2 worm cellular contexts compared by ENCODE assay signal in genomic region chrV:19485261-19485660, ce11.
TF ChIP-seq lines count a peak whose summit lies in the region.

Y43F8B.28 (plus strand) TSS chrV:19485319.

TF ChIP-seq in whole organism, L4 larva, 104 proteins besides CTCF, POLR2A, EP300 and RAD21:
- TF ChIP-seq nhr-11 (tag; optimal IDR thresholded peaks at IDR 0.05; lab: Kevin White, UChicago) (no peak), nhr-77 (tag; optimal IDR thresholded peaks at IDR 0.05; lab: Kevin White, UChicago) (no peak), egl-27 (tag; optimal IDR thresholded peaks at IDR 0.05; lab: Kevin White, UChicago) (no peak), set-16 (GFP tag; IDR thresholded peaks at IDR 0.05; lab: Robert Waterston, UW) (peak; percentile 95)

TF ChIP-seq in whole organism, young adult, 124 proteins besides CTCF, POLR2A, EP300 and RAD21:
- 0 out of 2 replicates have a peak, but pooled peaks have one; percentile 10 for TF ChIP-seq lin-26 (GFP tag; IDR thresholded peaks at IDR 0.05; lab: Robert Waterston, UW)
- TF ChIP-seq egrh-3 (GFP tag; IDR thresholded peaks at IDR 0.05; lab: Robert Waterston, UW) = peak; percentile 88
- no peak for TF ChIP-seq ztf-25 (GFP tag; IDR thresholded peaks at IDR 0.05; lab: Robert Waterston, UW)
- no peak for TF ChIP-seq nfyb-1 (GFP tag; IDR thresholded peaks at IDR 0.05; lab: Robert Waterston, UW)
- TF ChIP-seq F39B2.1 (GFP tag; IDR thresholded peaks at IDR 0.05; lab: Robert Waterston, UW) = no peak
- TF ChIP-seq attf-3 (GFP tag; conservative IDR thresholded peaks at IDR 0.05; lab: Robert Waterston, UW) = no peak
- TF ChIP-seq zfh-2 (GFP tag; conservative IDR thresholded peaks at IDR 0.05; lab: Robert Waterston, UW) = peak; percentile 87
- TF ChIP-seq C06A6.2 (GFP tag; conservative IDR thresholded peaks at IDR 0.05; lab: Robert Waterston, UW) = no peak
- TF ChIP-seq let-526 (GFP tag; IDR thresholded peaks at IDR 0.05; lab: Robert Waterston, UW) = no peak
- no peak for TF ChIP-seq lag-1 (GFP tag; IDR thresholded peaks at IDR 0.05; lab: Robert Waterston, UW)
- TF ChIP-seq hrde-1 (tag; optimal IDR thresholded peaks at IDR 0.05; lab: Kevin White, UChicago; ENCODE audit: borderline replicate concordance) = no peak
- no peak for TF ChIP-seq sptf-2 (GFP tag; optimal IDR thresholded peaks at IDR 0.05; lab: Kevin White, UChicago)
- TF ChIP-seq B0019.2 (GFP tag; conservative IDR thresholded peaks at IDR 0.05; lab: Robert Waterston, UW) = no peak
